Fruit fly (Drosophila melanogaster): Measurements from ENCODE around the gene CG18764.

CG18764 gene

DNA sequence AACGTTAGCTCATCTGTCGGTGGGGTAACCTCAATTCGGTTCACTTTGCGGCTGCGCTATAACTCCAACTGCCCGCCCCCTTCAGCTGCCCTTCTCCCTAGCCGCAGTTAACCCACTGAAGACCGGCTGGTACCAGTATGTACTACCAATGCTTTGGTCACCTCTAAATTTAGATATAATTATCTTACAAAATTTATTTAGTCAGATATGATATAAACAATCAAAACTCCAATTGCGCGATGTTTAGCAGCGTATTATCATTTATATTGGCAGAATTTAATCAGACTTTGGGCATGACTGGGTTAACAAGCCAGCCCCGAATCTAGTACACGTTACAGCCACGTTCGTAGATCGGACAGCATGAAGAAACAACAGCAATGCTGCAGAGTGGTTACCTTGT lies 35.0 kb downstream of the CG18764 start (continued):
- TF ChIP-seq H2.0 (GFP tag; IDR thresholded peaks at IDR 0.05) (peak; percentile 8; the same call in 1 of the 2 replicates), ems (GFP tag; optimal IDR thresholded peaks at IDR 0.05) (peak; percentile 4), tna (GFP tag; IDR thresholded peaks at IDR 0.05; ENCODE audit: partially characterized antibody) (no peak), CG10565 (GFP tag; optimal IDR thresholded peaks at IDR 0.05) (no peak), CG10959 (GFP tag; IDR thresholded peaks at IDR 0.05) (no peak), Ets65A (GFP tag) (peak; percentile 56), pan (optimal IDR thresholded peaks at IDR 0.05) (no peak), pan (GFP tag; optimal IDR thresholded peaks at IDR 0.05 in 1 of 2, IDR thresholded peaks at IDR 0.05 in 1 of 2) (peak in 1 of 2 experiments; percentile 53), CG31441 (GFP tag; IDR thresholded peaks at IDR 0.05) (peak; percentile 61), mld (GFP tag; IDR thresholded peaks at IDR 0.05; ENCODE audit: partially characterized antibody) (no peak), CG17568 (GFP tag; optimal IDR thresholded peaks at IDR 0.05) (peak; percentile 49), tap (tag; optimal IDR thresholded peaks at IDR 0.05) (peak; percentile 77), onecut (GFP tag; IDR thresholded peaks at IDR 0.05) (0 out of 2 replicates have a peak, but pooled peaks have one; percentile 13), Nf-YC (tag; optimal IDR thresholded peaks at IDR 0.05) (peak; percentile 41), ind (GFP tag; optimal IDR thresholded peaks at IDR 0.05) (peak; percentile 27), Ada2b (GFP tag; IDR thresholded peaks at IDR 0.05) (peak; percentile 63), E2f1 (GFP tag; IDR thresholded peaks at IDR 0.05) (peak; percentile 23; the same call in 1 of the 2 replicates), fd96Cb (tag; optimal IDR thresholded peaks at IDR 0.05) (peak; percentile 47), CG5245 (GFP tag; optimal IDR thresholded peaks at IDR 0.05) (no peak), E2f2 (GFP tag; IDR thresholded peaks at IDR 0.05) (peak; percentile 21; the same call in 1 of the 2 replicates), CG7839 (tag; optimal IDR thresholded peaks at IDR 0.05) (peak; percentile 66), bowl (GFP tag; IDR thresholded peaks at IDR 0.05) (peak; percentile 28; the same call in 1 of the 2 replicates), Spps (tag; optimal IDR thresholded peaks at IDR 0.05) (no peak), gcm2 (GFP tag; optimal IDR thresholded peaks at IDR 0.05) (peak; percentile 23), CG10321 (GFP tag; IDR thresholded peaks at IDR 0.05) (no peak), HLH3B (GFP tag; IDR thresholded peaks at IDR 0.05) (peak; percentile 55), ci (GFP tag; IDR thresholded peaks at IDR 0.05) (peak; percentile 36; the same call in 1 of the 3 replicates), fd3F (GFP tag; optimal IDR thresholded peaks at IDR 0.05) (peak; percentile 20), salm (tag; optimal IDR thresholded peaks at IDR 0.05) (peak; percentile 38), sim (GFP tag; IDR thresholded peaks at IDR 0.05) (0 out of 2 replicates have a peak, but pooled peaks have one; percentile 9), CG2678 (tag; optimal IDR thresholded peaks at IDR 0.05) (peak; percentile 66), Chrac-16 (GFP tag; optimal IDR thresholded peaks at IDR 0.05) (peak; percentile 7), CG7357 (GFP tag; IDR thresholded peaks at IDR 0.05) (peak; percentile 44; the same call in 2 of the 3 replicates), oc (tag; optimal IDR thresholded peaks at IDR 0.05) (peak; percentile 8), CG14441 (GFP tag; IDR thresholded peaks at IDR 0.05) (peak; percentile 70), CG6813 (GFP tag; optimal IDR thresholded peaks at IDR 0.05) (peak; percentile 37), bsh (GFP tag; optimal IDR thresholded peaks at IDR 0.05) (peak; percentile 29 to 36), dpn (GFP tag; optimal IDR thresholded peaks at IDR 0.05) (peak in 1 of 2 experiments; percentile 19), p53 (GFP tag; optimal IDR thresholded peaks at IDR 0.05) (no peak), sens-2 (GFP tag; IDR thresholded peaks at IDR 0.05) (no peak), CG15696 (tag; optimal IDR thresholded peaks at IDR 0.05) (no peak), nerfin-1 (tag; optimal IDR thresholded peaks at IDR 0.05) (peak; percentile 12), Awh (GFP tag; IDR thresholded peaks at IDR 0.05) (peak; percentile 60; the same call in 1 of the 2 replicates), Aef1 (GFP tag; IDR thresholded peaks at IDR 0.05) (0 out of 3 replicates have a peak, but pooled peaks have one; percentile 33), CG31224 (GFP tag; IDR thresholded peaks at IDR 0.05) (0 out of 2 replicates have a peak, but pooled peaks have one; percentile 18), CG6689 (GFP tag; IDR thresholded peaks at IDR 0.05) (no peak), Ptx1 (GFP tag; IDR thresholded peaks at IDR 0.05) (peak; percentile 60), Jarid2 (GFP tag; optimal IDR thresholded peaks at IDR 0.05) (peak; percentile 11), Hr39 (optimal IDR thresholded peaks at IDR 0.05) (no peak), CG17385 (GFP tag; optimal IDR thresholded peaks at IDR 0.05) (peak; percentile 50), phol (tag; optimal IDR thresholded peaks at IDR 0.05) (peak; percentile 52)
